Worm (Caenorhabditis elegans) whole organism, L2 larva: ENCODE measurements around the gene cpf-2.

ENCODE experiments used
- C34F6.9 ChIP-seq: fragments of 150-350 bp; optimal IDR thresholded peaks from 2 replicates; lab custom pipeline; 2014; ENCODE audit warnings: missing biosample characterization, missing genetic modification characterization
- F13H6.1 ChIP-seq: sonication (generic microtip); optimal IDR thresholded peaks from 2 replicates; lab custom pipeline; 2016; ENCODE audit warnings: missing genetic modification characterization, missing compliant biosample characterization
- R02D3.7 ChIP-seq: fragments of 150-350 bp; optimal IDR thresholded peaks from 2 replicates; lab custom pipeline; 2014; ENCODE audit warnings: missing biosample characterization, missing genetic modification characterization
- Y55F3AM.14 ChIP-seq: fragments of 200-800 bp; sonication (Bioruptor generic); optimal IDR thresholded peaks from 2 replicates; lab custom pipeline; 2018; ENCODE audit warnings: mild to moderate bottlenecking, missing genetic modification characterization, missing compliant biosample characterization
- ZK546.5 ChIP-seq: sonication (generic microtip); optimal IDR thresholded peaks from 2 replicates; lab custom pipeline; 2017; ENCODE audit warnings: missing biosample characterization, missing genetic modification characterization
- alr-1 ChIP-seq: fragments of 150-350 bp; optimal IDR thresholded peaks from 2 replicates; lab custom pipeline; 2014; ENCODE audit warnings: missing biosample characterization, missing genetic modification characterization
- aly-2 ChIP-seq: fragments of 150-350 bp; optimal IDR thresholded peaks from 2 replicates; lab custom pipeline; 2014; ENCODE audit warnings: missing biosample characterization, missing genetic modification characterization
- ama-1 ChIP-seq: fragments of 150-350 bp; optimal IDR thresholded peaks from 2 replicates; lab custom pipeline; 2018; ENCODE audit warnings: inconsistent platforms
- blmp-1 ChIP-seq: sonication (generic microtip); optimal IDR thresholded peaks from 2 replicates; lab custom pipeline; 2017; ENCODE audit warnings: missing genetic modification characterization, mild to moderate bottlenecking, missing compliant biosample characterization, antibody characterized with exemption, moderate library complexity; ENCODE audit not compliant: insufficient read depth
- ceh-16 ChIP-seq: fragments of 150-350 bp; optimal IDR thresholded peaks from 2 replicates; lab custom pipeline; 2014; ENCODE audit warnings: missing biosample characterization, missing genetic modification characterization
- ceh-82 ChIP-seq: fragments of 150-350 bp; optimal IDR thresholded peaks from 2 replicates; lab custom pipeline; 2014; ENCODE audit warnings: missing biosample characterization, missing genetic modification characterization
- crh-2 ChIP-seq: sonication (generic microtip); optimal IDR thresholded peaks from 2 replicates; lab custom pipeline; 2017; ENCODE audit warnings: missing biosample characterization, missing genetic modification characterization
- dmd-4 ChIP-seq: sonication (generic microtip); optimal IDR thresholded peaks from 2 replicates; lab custom pipeline; 2017; ENCODE audit warnings: missing biosample characterization, missing genetic modification characterization
- egl-27 ChIP-seq: sonication (generic microtip); optimal IDR thresholded peaks from 3 replicates; lab custom pipeline; 2017; ENCODE audit warnings: missing biosample characterization, missing genetic modification reagents, missing genetic modification characterization
- elt-1 ChIP-seq: fragments of 150-350 bp; optimal IDR thresholded peaks from 2 replicates; lab custom pipeline; 2014; ENCODE audit warnings: missing biosample characterization, missing genetic modification characterization
- elt-3 ChIP-seq: sonication (generic microtip); optimal IDR thresholded peaks from 2 replicates; lab custom pipeline; 2017; ENCODE audit warnings: missing biosample characterization, missing genetic modification characterization
- fos-1 ChIP-seq: fragments of 150-350 bp; optimal IDR thresholded peaks from 2 replicates; lab custom pipeline; 2014; ENCODE audit warnings: missing biosample characterization, missing genetic modification characterization
- gmeb-1 ChIP-seq: fragments of 150-350 bp; optimal IDR thresholded peaks from 2 replicates; lab custom pipeline; 2014; ENCODE audit warnings: missing biosample characterization, missing genetic modification characterization
- lin-11 ChIP-seq: fragments of 150-350 bp; sonication (generic microtip); optimal IDR thresholded peaks from 2 replicates; lab custom pipeline; 2014; ENCODE audit warnings: missing biosample characterization, missing genetic modification characterization, inconsistent platforms, mixed read lengths
- lin-13 ChIP-seq: fragments of 150-350 bp; optimal IDR thresholded peaks from 2 replicates; lab custom pipeline; 2014; ENCODE audit warnings: missing biosample characterization, missing genetic modification reagents, missing genetic modification characterization
- lin-39 ChIP-seq: fragments of 150-350 bp; optimal IDR thresholded peaks from 2 replicates; lab custom pipeline; 2014; ENCODE audit warnings: missing biosample characterization, missing genetic modification reagents, missing genetic modification characterization
- lsy-2 ChIP-seq, 2 experiments: fragments of 150-350 bp in 1 of 2; sonication (generic microtip) in 1 of 2; optimal IDR thresholded peaks; 2 replicates each; lab custom pipeline; 2014 to 2017; ENCODE audit warnings: missing biosample characterization in 2 of 2, missing genetic modification characterization in 2 of 2
- mab-5 ChIP-seq: fragments of 150-350 bp; optimal IDR thresholded peaks from 2 replicates; lab custom pipeline; 2014; ENCODE audit warnings: missing biosample characterization, missing genetic modification characterization
- mbf-1 ChIP-seq: sonication (generic microtip); optimal IDR thresholded peaks from 2 replicates; lab custom pipeline; 2017; ENCODE audit warnings: missing biosample characterization, missing genetic modification characterization
- mdl-1 ChIP-seq, 2 experiments: fragments of 150-350 bp in 1 of 2; sonication (generic microtip) in 1 of 2; optimal IDR thresholded peaks; 2 replicates each; lab custom pipeline; 2017; ENCODE audit warnings: missing biosample characterization in 2 of 2, missing genetic modification characterization in 2 of 2
- nhr-10 ChIP-seq: sonication (generic microtip); optimal IDR thresholded peaks from 2 replicates; lab custom pipeline; 2017; ENCODE audit warnings: missing biosample characterization, missing genetic modification characterization
- nhr-12 ChIP-seq: fragments of 150-350 bp; optimal IDR thresholded peaks from 2 replicates; lab custom pipeline; 2014; ENCODE audit warnings: missing biosample characterization, missing genetic modification characterization
- nhr-129 ChIP-seq: fragments of 150-350 bp; optimal IDR thresholded peaks from 2 replicates; lab custom pipeline; 2014; ENCODE audit warnings: missing biosample characterization, missing genetic modification characterization
- nhr-21 ChIP-seq: fragments of 150-350 bp; optimal IDR thresholded peaks from 2 replicates; lab custom pipeline; 2014; ENCODE audit warnings: missing biosample characterization, missing genetic modification characterization
- nhr-23 ChIP-seq: fragments of 150-350 bp; optimal IDR thresholded peaks from 2 replicates; lab custom pipeline; 2014; ENCODE audit warnings: missing biosample characterization, missing genetic modification reagents, missing genetic modification characterization
- nhr-237 ChIP-seq: fragments of 150-350 bp; optimal IDR thresholded peaks from 2 replicates; lab custom pipeline; 2014; ENCODE audit warnings: missing biosample characterization, missing genetic modification characterization
- nhr-25 ChIP-seq: fragments of 150-350 bp; sonication (generic microtip); optimal IDR thresholded peaks from 3 replicates; lab custom pipeline; 2014; ENCODE audit warnings: missing biosample characterization, missing genetic modification characterization
- nhr-6 ChIP-seq: fragments of 150-350 bp; optimal IDR thresholded peaks from 2 replicates; lab custom pipeline; 2014; ENCODE audit warnings: missing biosample characterization, missing genetic modification characterization
- nhr-77 ChIP-seq: fragments of 150-350 bp; optimal IDR thresholded peaks from 2 replicates; lab custom pipeline; 2014; ENCODE audit warnings: missing biosample characterization, missing genetic modification characterization
- peb-1 ChIP-seq: fragments of 150-350 bp; optimal IDR thresholded peaks from 2 replicates; lab custom pipeline; 2014; ENCODE audit warnings: missing biosample characterization, missing genetic modification characterization
- sem-4 ChIP-seq: fragments of 150-350 bp; optimal IDR thresholded peaks from 2 replicates; lab custom pipeline; 2014; ENCODE audit warnings: missing biosample characterization, missing genetic modification reagents, missing genetic modification characterization
- skn-1 ChIP-seq: sonication (generic microtip); optimal IDR thresholded peaks from 2 replicates; lab custom pipeline; 2017; ENCODE audit warnings: missing biosample characterization, missing genetic modification characterization
- sma-3 ChIP-seq: sonication (generic microtip); optimal IDR thresholded peaks from 2 replicates; lab custom pipeline; 2016; ENCODE audit warnings: missing genetic modification reagents, missing genetic modification characterization, missing compliant biosample characterization
- sma-9 ChIP-seq, 2 experiments: fragments of 150-350 bp in 1 of 2; sonication (generic microtip) in 1 of 2; optimal IDR thresholded peaks; 2 replicates each; lab custom pipeline; 2014 to 2016; ENCODE audit warnings: missing genetic modification characterization in 2 of 2, mild to moderate bottlenecking in 1 of 2, missing biosample characterization in 1 of 2, missing compliant biosample characterization in 1 of 2, missing genetic modification reagents in 1 of 2, moderate library complexity in 1 of 2
- snpc-4 ChIP-seq: fragments of 150-350 bp; optimal IDR thresholded peaks from 2 replicates; lab custom pipeline; 2014; ENCODE audit warnings: missing biosample characterization, missing genetic modification characterization
- unc-39 ChIP-seq: fragments of 150-350 bp; optimal IDR thresholded peaks from 2 replicates; lab custom pipeline; 2014; ENCODE audit warnings: missing biosample characterization, missing genetic modification characterization
- unc-55 ChIP-seq: fragments of 150-350 bp; sonication (generic microtip); optimal IDR thresholded peaks from 3 replicates; lab custom pipeline; 2014; ENCODE audit warnings: missing biosample characterization, missing genetic modification reagents, missing genetic modification characterization
- unc-62 ChIP-seq: fragments of 150-350 bp; optimal IDR thresholded peaks from 2 replicates; lab custom pipeline; 2014; ENCODE audit warnings: missing biosample characterization, missing genetic modification reagents, missing genetic modification characterization
- zag-1 ChIP-seq: fragments of 150-350 bp; optimal IDR thresholded peaks from 2 replicates; lab custom pipeline; 2014; ENCODE audit warnings: missing biosample characterization, missing genetic modification characterization
- ztf-1 ChIP-seq: fragments of 200-800 bp; sonication (Bioruptor generic); conservative IDR thresholded peaks from 2 replicates; pipeline ENCODE4 v1.3.6; 2022; ENCODE audit warnings: missing genetic modification characterization, missing compliant biosample characterization
- ztf-11 ChIP-seq: sonication (generic microtip); optimal IDR thresholded peaks from 2 replicates; lab custom pipeline; 2017; ENCODE audit warnings: missing biosample characterization, missing genetic modification characterization
- ztf-4 ChIP-seq: fragments of 150-350 bp; optimal IDR thresholded peaks from 2 replicates; lab custom pipeline; 2014; ENCODE audit warnings: missing biosample characterization, missing genetic modification characterization

The cpf-2 gene

DNA sequence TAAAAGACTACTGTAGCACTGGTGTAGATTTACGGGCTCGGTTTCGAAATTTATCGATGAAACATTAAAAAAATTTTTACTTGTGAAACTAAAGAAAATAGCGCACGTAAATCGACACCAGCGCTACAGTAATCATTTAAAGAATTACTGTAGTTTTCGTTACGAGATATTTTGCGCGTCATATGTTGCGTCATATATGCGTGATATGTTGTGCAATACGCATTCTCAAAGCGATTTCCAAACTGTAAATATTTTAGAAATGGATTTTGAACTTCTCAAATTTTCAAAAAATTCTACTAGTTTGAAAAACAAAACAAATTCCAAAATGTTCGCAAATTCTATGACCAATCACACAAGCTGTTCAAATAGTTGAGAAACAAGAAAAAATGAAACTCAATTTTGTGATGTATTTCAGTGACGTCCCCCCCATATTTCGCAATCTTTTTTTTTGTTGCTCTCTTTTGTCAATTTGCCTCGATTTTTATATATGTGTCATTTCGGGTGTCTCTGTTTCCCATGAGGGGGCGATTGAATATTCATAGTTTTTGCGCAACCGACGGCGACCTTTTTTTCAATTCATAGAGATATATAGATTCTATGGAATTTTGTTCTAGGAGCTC is 9.3 kb upstream of the cpf-2 start:
- peak; percentile 9 for TF ChIP-seq C34F6.9 (tag; lab: Kevin White, UChicago)
- TF ChIP-seq fos-1 (tag; lab: Kevin White, UChicago) = no peak
- no peak for TF ChIP-seq dmd-4 (tag; lab: Kevin White, UChicago)
- no peak for TF ChIP-seq R02D3.7
- TF ChIP-seq nhr-77 = no peak
- no peak for TF ChIP-seq unc-62 (GFP tag; lab: Kevin White, UChicago)
- TF ChIP-seq unc-55 (GFP tag; lab: Kevin White, UChicago) = peak; percentile 25
- TF ChIP-seq nhr-6 (tag; lab: Kevin White, UChicago) = no peak
- TF ChIP-seq alr-1 (tag; lab: Kevin White, UChicago) = no peak
- TF ChIP-seq, all 48 proteins: peak for 2

DNA sequence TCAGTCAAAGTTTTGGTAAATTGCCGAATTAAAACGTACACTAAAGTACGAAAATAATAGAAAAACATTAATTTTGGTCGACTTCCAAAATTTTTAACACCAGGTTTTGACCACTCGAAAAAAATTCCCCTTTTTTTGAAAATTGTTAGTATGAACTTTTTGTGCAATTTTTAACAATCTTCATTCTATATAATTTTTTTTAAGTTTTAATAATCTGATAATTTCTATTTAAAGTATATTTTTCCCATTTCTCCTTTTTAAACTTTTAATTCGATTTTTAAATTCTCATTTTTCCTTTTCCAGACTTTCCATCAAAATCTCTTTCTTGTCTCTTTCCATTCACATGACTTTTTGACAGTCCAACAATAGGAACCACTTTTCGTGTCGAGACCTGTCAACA is 8.3 kb upstream of the cpf-2 start, which contains the start of gene unc-64:
Gene unc-64 (plus strand): TSS at position 301 of the 400 bp plus-strand sequence.
- TF ChIP-seq nhr-6 (tag; lab: Kevin White, UChicago) (no peak), gmeb-1 (no peak), sma-3 (GFP tag; lab: Kevin White, UChicago) (no peak)
- TF ChIP-seq, all 48 proteins: peak for 0

DNA sequence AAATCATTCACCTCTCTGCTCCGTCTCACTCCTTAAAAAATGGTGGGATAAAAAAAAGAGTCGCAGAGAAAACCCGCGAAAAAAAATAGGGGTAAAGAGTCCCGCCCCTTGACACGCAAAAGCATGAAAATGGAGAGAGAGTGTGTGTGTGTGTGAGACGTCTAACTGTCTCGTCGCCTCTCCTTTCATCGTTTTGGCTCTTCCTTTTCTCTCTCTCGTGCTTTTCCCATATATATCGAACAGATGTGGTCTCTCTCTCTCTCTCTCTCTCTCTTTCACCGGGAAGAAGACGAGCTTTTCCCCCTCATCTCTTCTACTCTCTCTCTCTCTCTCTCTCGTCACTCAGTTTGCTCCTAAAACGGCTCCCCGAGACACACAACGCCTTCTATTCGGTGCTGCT is 7.1 kb upstream of the cpf-2 start:
- TF ChIP-seq mab-5 = peak; percentile 58
- peak; percentile 74 for TF ChIP-seq sem-4 (tag; lab: Kevin White, UChicago)
- peak; percentile 83 for TF ChIP-seq crh-2 (tag; lab: Kevin White, UChicago)
- peak; percentile 53 for TF ChIP-seq nhr-6 (tag; lab: Kevin White, UChicago)
- TF ChIP-seq Y55F3AM.14 (GFP tag; lab: Kevin White, UChicago) = peak; percentile 74
- TF ChIP-seq lsy-2 (tag; optimal IDR thresholded peaks at IDR 0.05; lab: Kevin White, UChicago) = peak; percentile 4 to 76
- no peak for TF ChIP-seq ama-1 (lab: Kevin White, UChicago)
- no peak for TF ChIP-seq mbf-1 (tag; lab: Kevin White, UChicago)
- peak; percentile 2 for TF ChIP-seq ZK546.5 (tag; lab: Kevin White, UChicago)
- peak; percentile 38 for TF ChIP-seq skn-1 (tag; lab: Kevin White, UChicago)
- no peak for TF ChIP-seq aly-2
- no peak for TF ChIP-seq elt-1 (tag; lab: Kevin White, UChicago)
- TF ChIP-seq ceh-82 = no peak
- TF ChIP-seq nhr-23 (tag; lab: Kevin White, UChicago) = no peak
- 0 out of 2 replicates have a peak, but pooled peaks have one; percentile 74 for TF ChIP-seq ztf-1
- peak; percentile 35 for TF ChIP-seq snpc-4
- no peak for TF ChIP-seq dmd-4 (tag; lab: Kevin White, UChicago)
- peak; percentile 85 for TF ChIP-seq sma-9 (GFP tag; optimal IDR thresholded peaks at IDR 0.05; lab: Kevin White, UChicago)
- TF ChIP-seq sma-9 (tag; optimal IDR thresholded peaks at IDR 0.05; lab: Kevin White, UChicago) = no peak
- peak; percentile 86 for TF ChIP-seq zag-1 (tag; lab: Kevin White, UChicago)
- no peak for TF ChIP-seq peb-1
- TF ChIP-seq nhr-10 = no peak
- no peak for TF ChIP-seq nhr-237 (tag; lab: Kevin White, UChicago)
- TF ChIP-seq R02D3.7 = no peak
- no peak for TF ChIP-seq elt-3
- TF ChIP-seq lin-39 = no peak
- no peak for TF ChIP-seq gmeb-1
- TF ChIP-seq lin-13 (GFP tag; lab: Kevin White, UChicago) = peak; percentile 42
- no peak for TF ChIP-seq blmp-1 (tag; lab: Kevin White, UChicago)
- TF ChIP-seq sma-3 (GFP tag; lab: Kevin White, UChicago) = no peak
- peak; percentile 89 for TF ChIP-seq C34F6.9 (tag; lab: Kevin White, UChicago)
- TF ChIP-seq unc-62 (GFP tag; lab: Kevin White, UChicago) = no peak
- TF ChIP-seq fos-1 (tag; lab: Kevin White, UChicago) = peak; percentile 69
- TF ChIP-seq ztf-4 (tag; lab: Kevin White, UChicago) = peak; percentile 17
- peak; percentile 2 for TF ChIP-seq lin-11 (tag; lab: Kevin White, UChicago)
- no peak for TF ChIP-seq nhr-77
- no peak for TF ChIP-seq ceh-16
- peak; percentile 84 for TF ChIP-seq nhr-129 (tag; lab: Kevin White, UChicago)
- TF ChIP-seq unc-55 (GFP tag; lab: Kevin White, UChicago) = peak; percentile 88
- no peak for TF ChIP-seq unc-39 (tag; lab: Kevin White, UChicago)
- peak; percentile 88 for TF ChIP-seq F13H6.1 (tag; lab: Kevin White, UChicago)
- TF ChIP-seq nhr-21 (tag; lab: Kevin White, UChicago) = peak; percentile 9
- peak; percentile 63 to 67 for TF ChIP-seq mdl-1 (tag; optimal IDR thresholded peaks at IDR 0.05; lab: Kevin White, UChicago)
- TF ChIP-seq nhr-12 (tag; lab: Kevin White, UChicago) = no peak
- no peak for TF ChIP-seq ztf-11
- no peak for TF ChIP-seq nhr-25 (tag; lab: Kevin White, UChicago)
- TF ChIP-seq egl-27 (tag; lab: Kevin White, UChicago) = peak; percentile 47
- TF ChIP-seq alr-1 (tag; lab: Kevin White, UChicago) = no peak
